Fruit fly (Drosophila melanogaster) whole organism, embryonic: ENCODE results near the gene CG9240.
A peak's percentile ranks its signal among the peaks of the same experiment; 100 is the strongest.

Experiments used
- ATbp ChIP-seq: fragments of 200-800 bp; sonication (Bioruptor generic); optimal IDR thresholded peaks from 2 replicates; lab custom pipeline; 2017; ENCODE audit warnings: missing biosample characterization, mild to moderate bottlenecking, missing genetic modification characterization, missing genetic modification reagents
- CG10274 ChIP-seq: fragments of 200-800 bp; sonication (Bioruptor generic); optimal IDR thresholded peaks from 3 replicates; lab custom pipeline; 2017; ENCODE audit warnings: missing biosample characterization, mild to moderate bottlenecking, missing genetic modification characterization
- CG10979 ChIP-seq: fragments of 200-800 bp; sonication (Bioruptor generic); optimal IDR thresholded peaks from 2 replicates; lab custom pipeline; 2018; ENCODE audit warnings: missing biosample characterization, mild to moderate bottlenecking, missing genetic modification characterization, moderate library complexity
- CG11696 ChIP-seq: fragments of 200-800 bp; sonication (Bioruptor generic); IDR thresholded peaks from 2 replicates; pipeline ENCODE4 v1.3.6; 2022; ENCODE audit warnings: missing biosample characterization, missing genetic modification characterization
- CG12071 ChIP-seq: fragments of 200-800 bp; sonication (Bioruptor generic); optimal IDR thresholded peaks from 3 replicates; lab custom pipeline; 2018; ENCODE audit warnings: missing biosample characterization, mild to moderate bottlenecking, missing genetic modification characterization
- CG12219 ChIP-seq: fragments of 200-800 bp; sonication (Bioruptor generic); optimal IDR thresholded peaks from 3 replicates; lab custom pipeline; 2018; ENCODE audit warnings: missing biosample characterization, mild to moderate bottlenecking, missing genetic modification characterization
- CG12744 ChIP-seq: fragments of 200-800 bp; sonication (Bioruptor generic); optimal IDR thresholded peaks from 2 replicates; lab custom pipeline; 2016; ENCODE audit warnings: missing biosample characterization, missing genetic modification characterization
- CG12769 ChIP-seq: fragments of 200-800 bp; sonication (Bioruptor generic); optimal IDR thresholded peaks from 2 replicates; lab custom pipeline; 2019; ENCODE audit warnings: missing biosample characterization, mild to moderate bottlenecking, missing genetic modification characterization, moderate library complexity
- CG14441 ChIP-seq: fragments of 200-800 bp; sonication (Bioruptor generic); IDR thresholded peaks from 2 replicates; pipeline ENCODE4 v1.3.6; 2022; ENCODE audit warnings: missing biosample characterization, missing genetic modification characterization
- CG15269 ChIP-seq: fragments of 200-800 bp; sonication (Bioruptor generic); optimal IDR thresholded peaks from 2 replicates; lab custom pipeline; 2018; ENCODE audit warnings: missing biosample characterization, mild to moderate bottlenecking, missing genetic modification characterization, moderate library complexity
- CG1529 ChIP-seq: fragments of 200-800 bp; sonication (Bioruptor generic); optimal IDR thresholded peaks from 3 replicates; lab custom pipeline; 2018; ENCODE audit warnings: missing biosample characterization, missing genetic modification characterization
- CG15601 ChIP-seq: fragments of 200-800 bp; sonication (Bioruptor generic); optimal IDR thresholded peaks from 3 replicates; lab custom pipeline; 2019; ENCODE audit warnings: missing biosample characterization, mild to moderate bottlenecking, missing genetic modification characterization, moderate library complexity
- CG2199 ChIP-seq: fragments of 200-800 bp; sonication (Bioruptor generic); IDR thresholded peaks from 3 replicates; pipeline ENCODE4 v1.3.6; 2022; ENCODE audit warnings: missing biosample characterization, missing genetic modification characterization
- CG2678 ChIP-seq: fragments of 200-800 bp; sonication (Bioruptor generic); optimal IDR thresholded peaks from 3 replicates; lab custom pipeline; 2019; ENCODE audit warnings: missing biosample characterization, mild to moderate bottlenecking, missing genetic modification characterization, moderate library complexity
- CG2712 ChIP-seq: fragments of 200-800 bp; optimal IDR thresholded peaks from 3 replicates; lab custom pipeline; 2019; ENCODE audit warnings: missing biosample characterization, mild to moderate bottlenecking, missing genetic modification characterization, moderate library complexity
- CG31388 ChIP-seq: fragments of 200-800 bp; sonication (Bioruptor generic); optimal IDR thresholded peaks from 2 replicates; lab custom pipeline; 2016; ENCODE audit warnings: missing biosample characterization, missing genetic modification characterization
- CG34422 ChIP-seq: fragments of 200-800 bp; sonication (Bioruptor generic); IDR thresholded peaks from 3 replicates; pipeline ENCODE4 v1.3.6; 2022; ENCODE audit warnings: missing biosample characterization, missing genetic modification characterization
- CG4282 ChIP-seq: fragments of 200-800 bp; sonication (Bioruptor generic); optimal IDR thresholded peaks from 2 replicates; lab custom pipeline; 2016; ENCODE audit warnings: missing biosample characterization, missing genetic modification characterization
- CG4730 ChIP-seq: fragments of 200-800 bp; sonication (Bioruptor generic); IDR thresholded peaks from 2 replicates; pipeline ENCODE4 v1.3.6; 2022; ENCODE audit warnings: missing biosample characterization, missing genetic modification characterization
- CG6254 ChIP-seq: fragments of 200-800 bp; sonication (Bioruptor generic); optimal IDR thresholded peaks from 3 replicates; lab custom pipeline; 2017; ENCODE audit warnings: mild to moderate bottlenecking, missing biosample characterization, missing genetic modification reagents, missing genetic modification characterization
- CG6813 ChIP-seq: fragments of 200-800 bp; sonication (Bioruptor generic); optimal IDR thresholded peaks from 2 replicates; lab custom pipeline; 2017; ENCODE audit warnings: missing biosample characterization, missing genetic modification characterization, mild to moderate bottlenecking, moderate library complexity, missing genetic modification reagents
- CG8478 ChIP-seq: fragments of >200 bp; optimal IDR thresholded peaks from 2 replicates; lab custom pipeline; 2018
- CG9609 ChIP-seq: fragments of 200-800 bp; sonication (Bioruptor generic); optimal IDR thresholded peaks from 3 replicates; lab custom pipeline; 2016; ENCODE audit warnings: missing biosample characterization, missing genetic modification characterization
- CG9727 ChIP-seq: fragments of 200-800 bp; sonication (Bioruptor generic); optimal IDR thresholded peaks from 3 replicates; lab custom pipeline; 2017; ENCODE audit warnings: missing biosample characterization, mild to moderate bottlenecking, missing genetic modification characterization
- Dek ChIP-seq: fragments of 200-800 bp; sonication (Bioruptor generic); optimal IDR thresholded peaks from 3 replicates; lab custom pipeline; 2019; ENCODE audit warnings: missing biosample characterization, mild to moderate bottlenecking, missing genetic modification characterization, moderate library complexity
- ERR ChIP-seq: fragments of 200-800 bp; sonication (Bioruptor generic); optimal IDR thresholded peaks from 2 replicates; lab custom pipeline; 2016; ENCODE audit warnings: missing biosample characterization, missing genetic modification characterization
- Fer1 ChIP-seq: fragments of 200-800 bp; sonication (Bioruptor generic); optimal IDR thresholded peaks from 2 replicates; lab custom pipeline; 2017; ENCODE audit warnings: missing biosample characterization, mild to moderate bottlenecking, missing genetic modification characterization
- HHEX ChIP-seq: fragments of 200-800 bp; sonication (Bioruptor generic); optimal IDR thresholded peaks from 3 replicates; lab custom pipeline; 2017; ENCODE audit warnings: missing biosample characterization, mild to moderate bottlenecking, missing genetic modification characterization, missing genetic modification reagents
- Med ChIP-seq: fragments of 200-800 bp; sonication (Bioruptor generic); peaks from one replicate; lab custom pipeline; 2016; ENCODE audit warnings: missing biosample characterization, missing genetic modification characterization, mild to moderate bottlenecking, inconsistent platforms, moderate library complexity
- Meics ChIP-seq: fragments of 200-800 bp; sonication (Bioruptor generic); optimal IDR thresholded peaks from 2 replicates; lab custom pipeline; 2017; ENCODE audit warnings: missing biosample characterization, mild to moderate bottlenecking, missing genetic modification characterization
- Trl ChIP-seq, 3 experiments: fragments of >200 bp in 2 of 3; fragments of 200-800 bp in 1 of 3; sonication (Bioruptor generic) in 1 of 3; optimal IDR thresholded peaks; 2 replicates in 1 of 3; 3 replicates in 2 of 3; lab custom pipeline; 2016 to 2017; ENCODE audit warnings: missing biosample characterization in 1 of 3, missing genetic modification characterization in 1 of 3
- Xrp1 ChIP-seq: fragments of 200-800 bp; sonication (Bioruptor generic); IDR thresholded peaks from 2 replicates; pipeline ENCODE4 v1.3.6; 2022; ENCODE audit warnings: missing biosample characterization, missing genetic modification characterization
- bcd ChIP-seq: fragments of 200-800 bp; sonication (Bioruptor generic); optimal IDR thresholded peaks from 2 replicates; lab custom pipeline; 2017; ENCODE audit warnings: missing biosample characterization, mild to moderate bottlenecking, missing genetic modification characterization
- chinmo ChIP-seq: fragments of 200-800 bp; sonication (Bioruptor generic); IDR thresholded peaks from 4 replicates; pipeline ENCODE4 v1.3.6; 2022; ENCODE audit warnings: missing biosample characterization, missing genetic modification characterization; ENCODE audit not compliant: partially characterized antibody
- crol ChIP-seq: fragments of 200-800 bp; sonication (Bioruptor generic); IDR thresholded peaks from 2 replicates; pipeline ENCODE4 v1.3.6; 2022; ENCODE audit warnings: missing biosample characterization, missing genetic modification characterization
- dysf ChIP-seq: fragments of 200-800 bp; sonication (Bioruptor generic); IDR thresholded peaks from 3 replicates; pipeline ENCODE4 v1.3.6; 2022; ENCODE audit warnings: missing biosample characterization, missing genetic modification characterization
- en ChIP-seq: fragments of 200-800 bp; sonication (Bioruptor generic); optimal IDR thresholded peaks from 2 replicates; lab custom pipeline; 2016; ENCODE audit warnings: missing biosample characterization, missing genetic modification characterization
- esg ChIP-seq: fragments of 200-800 bp; sonication (Bioruptor generic); conservative IDR thresholded peaks from 2 replicates; pipeline ENCODE4 v1.3.6; 2022; ENCODE audit warnings: missing biosample characterization, missing genetic modification characterization
- grau ChIP-seq: fragments of 200-800 bp; optimal IDR thresholded peaks from 3 replicates; lab custom pipeline; 2019; ENCODE audit warnings: missing biosample characterization, mild to moderate bottlenecking, missing genetic modification characterization, moderate library complexity
- kah ChIP-seq: fragments of 200-800 bp; sonication (Bioruptor generic); optimal IDR thresholded peaks from 2 replicates; lab custom pipeline; 2018; ENCODE audit warnings: missing biosample characterization, mild to moderate bottlenecking, missing genetic modification characterization
- ken ChIP-seq: fragments of 200-800 bp; sonication (Bioruptor generic); IDR thresholded peaks from 3 replicates; pipeline ENCODE4 v1.3.6; 2022; ENCODE audit warnings: missing biosample characterization, missing genetic modification characterization
- lilli ChIP-seq: fragments of 200-800 bp; sonication (Bioruptor generic); optimal IDR thresholded peaks from 3 replicates; lab custom pipeline; 2016; ENCODE audit warnings: missing biosample characterization, missing genetic modification characterization
- pan ChIP-seq, 4 experiments: fragments of >200 bp in 3 of 4; fragments of 200-800 bp in 1 of 4; sonication (Bioruptor generic) in 1 of 4; optimal IDR thresholded peaks in 3 of 4; IDR thresholded peaks in 1 of 4; 2 replicates each; pipeline versions ENCODE4 v1.3.6 to Lab custom; 2017 to 2022; ENCODE audit warnings: missing biosample characterization in 2 of 4, missing genetic modification characterization in 2 of 4, mixed read lengths in 1 of 4
- pita ChIP-seq: fragments of 200-800 bp; sonication (Bioruptor generic); optimal IDR thresholded peaks from 2 replicates; lab custom pipeline; 2017; ENCODE audit warnings: missing biosample characterization, mild to moderate bottlenecking, missing genetic modification characterization
- row ChIP-seq: fragments of 200-800 bp; sonication (Bioruptor generic); IDR thresholded peaks from 3 replicates; pipeline ENCODE4 v1.3.6; 2022; ENCODE audit warnings: missing biosample characterization, missing genetic modification characterization
- sens ChIP-seq: fragments of 200-800 bp; sonication (Bioruptor generic); peaks from one replicate; lab custom pipeline; 2016; ENCODE audit warnings: missing biosample characterization, missing genetic modification characterization
- slbo ChIP-seq: fragments of 200-800 bp; sonication (Bioruptor generic); IDR thresholded peaks from 2 replicates; pipeline ENCODE4 v1.3.6; 2022; ENCODE audit warnings: missing biosample characterization, missing genetic modification characterization
- sr ChIP-seq: fragments of 200-800 bp; sonication (Bioruptor generic); IDR thresholded peaks from 3 replicates; pipeline ENCODE4 v1.3.6; 2022; ENCODE audit warnings: missing biosample characterization, missing genetic modification characterization
- tgo ChIP-seq: fragments of 200-800 bp; sonication (Bioruptor generic); IDR thresholded peaks from 3 replicates; pipeline ENCODE4 v1.3.6; 2022; ENCODE audit warnings: missing biosample characterization, missing genetic modification characterization
- twi ChIP-seq: fragments of 200-800 bp; optimal IDR thresholded peaks from 2 replicates; lab custom pipeline; 2019; ENCODE audit warnings: missing biosample characterization, mild to moderate bottlenecking, missing genetic modification characterization, moderate library complexity

Gene CG9240

dm6 chrX:15709624-15709983 is 8.5 kb upstream of the CG9240 start (continued):
- peak; percentile 38 for TF ChIP-seq CG12769
- 0 out of 3 replicates have a peak, but pooled peaks have one; percentile 34 for TF ChIP-seq tgo (GFP tag; lab: Robert Waterston, UW)
- peak; percentile 22 for TF ChIP-seq Meics (GFP tag; lab: Kevin White, UChicago)
- TF ChIP-seq Dek (tag; lab: Kevin White, UChicago) = peak; percentile 15
- TF ChIP-seq CG10274 = peak; percentile 12
- peak in 1 of 2 experiments; percentile 28 for TF ChIP-seq Trl (optimal IDR thresholded peaks at IDR 0.05; lab: Kevin White, UChicago)
- TF ChIP-seq Trl (GFP tag; optimal IDR thresholded peaks at IDR 0.05; lab: Kevin White, UChicago) = no peak
- no peak for TF ChIP-seq CG31388
- 0 out of 4 replicates have a peak, but pooled peaks have one; percentile 8 for TF ChIP-seq chinmo (GFP tag; lab: Robert Waterston, UW)
- peak; percentile 19 for TF ChIP-seq CG9727
- TF ChIP-seq row = peak; percentile 60
- peak; percentile 19 for TF ChIP-seq bcd (GFP tag; lab: Kevin White, UChicago)
- no peak for TF ChIP-seq en (GFP tag; lab: Kevin White, UChicago)
- TF ChIP-seq pita (GFP tag; lab: Kevin White, UChicago) = no peak
- TF ChIP-seq slbo (GFP tag; lab: Robert Waterston, UW) = peak; percentile 51; the same call in 1 of the 2 replicates
- TF ChIP-seq dysf (GFP tag; lab: Robert Waterston, UW) = 0 out of 3 replicates have a peak, but pooled peaks have one; percentile 10
- peak; percentile 56 for TF ChIP-seq CG15601 (tag; lab: Kevin White, UChicago)
- no peak for TF ChIP-seq ERR (GFP tag; lab: Kevin White, UChicago)
- TF ChIP-seq kah (GFP tag; lab: Kevin White, UChicago) = peak; percentile 72
- no peak for TF ChIP-seq esg (GFP tag; lab: Robert Waterston, UW)
- TF ChIP-seq CG8478 = no peak
- peak; percentile 2 for TF ChIP-seq CG12219 (GFP tag; lab: Kevin White, UChicago)
- TF ChIP-seq ken (GFP tag; lab: Robert Waterston, UW) = no peak
- peak; percentile 34; the same call in 1 of the 2 replicates for TF ChIP-seq Xrp1 (GFP tag; lab: Robert Waterston, UW)
- TF ChIP-seq CG2712 (tag; lab: Kevin White, UChicago) = peak; percentile 1
- TF ChIP-seq crol (GFP tag; lab: Robert Waterston, UW) = peak; percentile 8; the same call in 1 of the 2 replicates
- TF ChIP-seq CG11696 (GFP tag; lab: Robert Waterston, UW) = 0 out of 2 replicates have a peak, but pooled peaks have one; percentile 32
- TF ChIP-seq CG6254 = no peak
- 0 out of 2 replicates have a peak, but pooled peaks have one; percentile 15 for TF ChIP-seq CG4730 (GFP tag; lab: Robert Waterston, UW)
- TF ChIP-seq CG2199 (GFP tag; lab: Robert Waterston, UW) = 0 out of 3 replicates have a peak, but pooled peaks have one; percentile 12
- TF ChIP-seq CG9609 (GFP tag; lab: Kevin White, UChicago) = peak; percentile 4
- TF ChIP-seq CG12071 (GFP tag; lab: Kevin White, UChicago) = peak; percentile 15
- TF ChIP-seq lilli = peak; percentile 9
- TF ChIP-seq CG1529 (GFP tag; lab: Kevin White, UChicago) = no peak
- no peak for TF ChIP-seq pan (optimal IDR thresholded peaks at IDR 0.05; lab: Kevin White, UChicago)
- peak in 1 of 2 experiments; percentile 28 for TF ChIP-seq pan (GFP tag; optimal IDR thresholded peaks at IDR 0.05 in 1 of 2, IDR thresholded peaks at IDR 0.05 in 1 of 2)
- TF ChIP-seq ATbp = peak; percentile 20
- TF ChIP-seq CG14441 = peak; percentile 39; the same call in 1 of the 2 replicates
- TF ChIP-seq CG34422 = peak; percentile 42; the same call in 1 of the 3 replicates
- TF ChIP-seq CG6813 (GFP tag; lab: Kevin White, UChicago) = peak; percentile 1
- TF ChIP-seq sr = 0 out of 3 replicates have a peak, but pooled peaks have one; percentile 38
- no peak for TF ChIP-seq twi (tag; lab: Kevin White, UChicago)
- TF ChIP-seq CG2678 (tag; lab: Kevin White, UChicago) = peak; percentile 3
- TF ChIP-seq HHEX = no peak
- TF ChIP-seq Med (GFP tag; lab: Kevin White, UChicago) = peak; percentile 80
- peak; percentile 14 for TF ChIP-seq grau
- peak; percentile 31 for TF ChIP-seq CG4282 (GFP tag; lab: Kevin White, UChicago)
- no peak for TF ChIP-seq CG12744 (GFP tag; lab: Kevin White, UChicago)
- peak; percentile 13 for TF ChIP-seq Fer1 (GFP tag; lab: Kevin White, UChicago)
- peak; percentile 68 for TF ChIP-seq sens (GFP tag; lab: Kevin White, UChicago)
- TF ChIP-seq CG10979 = peak; percentile 1
- TF ChIP-seq CG15269 (tag; lab: Kevin White, UChicago) = peak; percentile 35
